Fruit fly (Drosophila melanogaster): ENCODE results near the gene CG7560.

Gene CG7560

DNA sequence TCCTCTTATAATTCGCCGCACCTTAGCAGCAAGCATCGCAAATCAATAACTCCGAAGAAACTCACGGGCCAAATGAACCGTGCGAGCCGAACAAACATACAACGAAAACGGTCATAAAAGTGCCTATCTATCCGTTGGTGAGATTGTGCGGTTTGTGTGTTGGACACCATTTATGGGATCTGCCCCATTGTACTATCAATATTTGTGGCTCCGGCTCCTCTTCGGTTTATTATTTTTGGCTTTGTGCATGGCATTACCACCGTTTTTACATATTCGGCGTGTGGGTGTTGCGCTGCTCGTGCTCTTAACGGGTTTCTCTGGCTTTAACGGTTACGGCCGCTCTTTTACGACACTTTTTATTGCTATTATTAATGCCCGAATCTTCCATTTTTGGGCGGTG is 5.6 kb upstream of the CG7560 start (continued):
- TF ChIP-seq kah (GFP tag; optimal IDR thresholded peaks at IDR 0.05) = no peak
- TF ChIP-seq CG31224 (GFP tag; IDR thresholded peaks at IDR 0.05) = no peak
- TF ChIP-seq al (GFP tag; IDR thresholded peaks at IDR 0.05) = no peak
- peak; percentile 58 for TF ChIP-seq CG8281 (tag; optimal IDR thresholded peaks at IDR 0.05)
- TF ChIP-seq CG8089 (GFP tag; optimal IDR thresholded peaks at IDR 0.05) = no peak
- no peak; the same call in 1 of the 2 replicates for TF ChIP-seq E2f1 (GFP tag; IDR thresholded peaks at IDR 0.05)
- no peak for TF ChIP-seq CG8359 (GFP tag; optimal IDR thresholded peaks at IDR 0.05; ENCODE audit: borderline replicate concordance)
- peak; percentile 14 for TF ChIP-seq caup (GFP tag; optimal IDR thresholded peaks at IDR 0.05; ENCODE audit: severe bottlenecking)
- no peak for TF ChIP-seq CG12942 (GFP tag; optimal IDR thresholded peaks at IDR 0.05)
- peak; percentile 35 for TF ChIP-seq ATbp (GFP tag; optimal IDR thresholded peaks at IDR 0.05)
- no peak for TF ChIP-seq Atf-2 (GFP tag; optimal IDR thresholded peaks at IDR 0.05)
- no peak for TF ChIP-seq lola (GFP tag; optimal IDR thresholded peaks at IDR 0.05)
- no peak for TF ChIP-seq CG42726 (GFP tag; IDR thresholded peaks at IDR 0.05; ENCODE audit: partially characterized antibody)
- TF ChIP-seq peb (GFP tag; IDR thresholded peaks at IDR 0.05) = no peak
- no peak for TF ChIP-seq hbn (GFP tag; IDR thresholded peaks at IDR 0.05; ENCODE audit: partially characterized antibody)
- TF ChIP-seq D (optimal IDR thresholded peaks at IDR 0.05) = no peak
- no peak for TF ChIP-seq D (GFP tag; optimal IDR thresholded peaks at IDR 0.05)
- no peak for TF ChIP-seq CG17328 (GFP tag; IDR thresholded peaks at IDR 0.05)
- no peak for TF ChIP-seq Dll (GFP tag; IDR thresholded peaks at IDR 0.05; ENCODE audit: partially characterized antibody)
- TF ChIP-seq Dad (GFP tag; optimal IDR thresholded peaks at IDR 0.05) = no peak
- TF ChIP-seq CG6683 (GFP tag; optimal IDR thresholded peaks at IDR 0.05) = no peak
- peak; percentile 51; the same call in 1 of the 2 replicates for TF ChIP-seq CG6689 (GFP tag; IDR thresholded peaks at IDR 0.05)
- TF ChIP-seq vfl (GFP tag; optimal IDR thresholded peaks at IDR 0.05) = no peak
- TF ChIP-seq NfI (GFP tag; optimal IDR thresholded peaks at IDR 0.05) = no peak
- no peak for TF ChIP-seq Sry-β (GFP tag; optimal IDR thresholded peaks at IDR 0.05)
- no peak for TF ChIP-seq tgo (GFP tag; IDR thresholded peaks at IDR 0.05)
- TF ChIP-seq CG1024 (GFP tag; IDR thresholded peaks at IDR 0.05) = no peak
- TF ChIP-seq CG7987 (GFP tag; optimal IDR thresholded peaks at IDR 0.05) = no peak
- TF ChIP-seq ham (GFP tag; IDR thresholded peaks at IDR 0.05) = no peak
- TF ChIP-seq Mrtf (GFP tag; IDR thresholded peaks at IDR 0.05) = no peak
- no peak for TF ChIP-seq CkIIα-i1 (GFP tag; IDR thresholded peaks at IDR 0.05)
- no peak for TF ChIP-seq tll (GFP tag; optimal IDR thresholded peaks at IDR 0.05)
- no peak for TF ChIP-seq YL-1 (GFP tag; optimal IDR thresholded peaks at IDR 0.05)
- peak; percentile 43; the same call in 2 of the 3 replicates for TF ChIP-seq ci (GFP tag; IDR thresholded peaks at IDR 0.05)
- TF ChIP-seq dpn (GFP tag; optimal IDR thresholded peaks at IDR 0.05) = no peak
- TF ChIP-seq Abd-B (GFP tag; optimal IDR thresholded peaks at IDR 0.05) = peak; percentile 70
- no peak for TF ChIP-seq ssp (GFP tag; IDR thresholded peaks at IDR 0.05)
- no peak for TF ChIP-seq usp (GFP tag; optimal IDR thresholded peaks at IDR 0.05)
- no peak for TF ChIP-seq p53 (GFP tag; optimal IDR thresholded peaks at IDR 0.05)
- TF ChIP-seq CG13894 (tag; optimal IDR thresholded peaks at IDR 0.05) = peak; percentile 80
- no peak for TF ChIP-seq Neu2 (GFP tag; optimal IDR thresholded peaks at IDR 0.05; ENCODE audit: borderline replicate concordance)
- no peak for TF ChIP-seq chn (GFP tag; optimal IDR thresholded peaks at IDR 0.05)
- no peak for TF ChIP-seq Drgx (GFP tag; IDR thresholded peaks at IDR 0.05)
- TF ChIP-seq Opbp (GFP tag; IDR thresholded peaks at IDR 0.05; ENCODE audit: partially characterized antibody) = no peak
- TF ChIP-seq ap (GFP tag; IDR thresholded peaks at IDR 0.05) = no peak
- no peak for TF ChIP-seq CG11560 (tag; IDR thresholded peaks at IDR 0.05)
- TF ChIP-seq Med (GFP tag) = peak; percentile 73
- no peak for TF ChIP-seq knrl (GFP tag; IDR thresholded peaks at IDR 0.05; ENCODE audit: partially characterized antibody)
- TF ChIP-seq Dp (GFP tag; optimal IDR thresholded peaks at IDR 0.05) = no peak
- no peak for TF ChIP-seq Scr (GFP tag; IDR thresholded peaks at IDR 0.05; ENCODE audit: partially characterized antibody)
- 0 out of 2 replicates have a peak, but pooled peaks have one; percentile 5 for TF ChIP-seq onecut (GFP tag; IDR thresholded peaks at IDR 0.05)
